Worm (Caenorhabditis elegans): Measurements from ENCODE around the gene C17F4.11.
"Not testable (repeated sequence)": the region's sequence is repeated elsewhere in the genome, so short reads cannot be mapped to it uniquely, and the experiment has no call there.

ce11 chrII:3215762-3216161 is 21.5 kb upstream of the C17F4.11 start, which contains the start of gene ZC239.3:
- not testable (repeated sequence) for TF ChIP-seq sdc-2 (tag; optimal IDR thresholded peaks at IDR 0.05); gmeb-2 (tag; optimal IDR thresholded peaks at IDR 0.05); hlh-15 (tag; optimal IDR thresholded peaks at IDR 0.05); F13H6.1 (tag; optimal IDR thresholded peaks at IDR 0.05); pha-4 (tag; optimal IDR thresholded peaks at IDR 0.05); ama-1 (optimal IDR thresholded peaks at IDR 0.05); fkh-10 (GFP tag; optimal IDR thresholded peaks at IDR 0.05); ceh-9 (tag; optimal IDR thresholded peaks at IDR 0.05); nfya-1 (tag; optimal IDR thresholded peaks at IDR 0.05); C08G9.2 (tag; optimal IDR thresholded peaks at IDR 0.05)

Data from whole organism, late embryonic.